Worm (Caenorhabditis elegans) whole organism, early embryonic: ENCODE data around the gene pqn-90.

Source experiments
- F13C5.2 ChIP-seq: sonication (generic microtip); optimal IDR thresholded peaks from 2 replicates; lab custom pipeline; 2017; ENCODE audit warnings: mild to moderate bottlenecking, missing genetic modification characterization, inconsistent platforms, missing compliant biosample characterization
- ama-1 ChIP-seq: fragments of 150-350 bp; optimal IDR thresholded peaks from 2 replicates; lab custom pipeline; 2014
- hmbx-1 ChIP-seq: sonication (generic microtip); optimal IDR thresholded peaks from 2 replicates; lab custom pipeline; 2016; ENCODE audit warnings: mild to moderate bottlenecking, missing genetic modification characterization, missing compliant biosample characterization
- scrt-1 ChIP-seq: fragments of 200-800 bp; sonication (Bioruptor generic); IDR thresholded peaks from 2 replicates; pipeline ENCODE4 v1.3.6; 2022; ENCODE audit warnings: missing genetic modification characterization, missing compliant biosample characterization
- tbx-37 ChIP-seq: fragments of 200-800 bp; sonication (Bioruptor generic); conservative IDR thresholded peaks from 2 replicates; pipeline ENCODE4 v1.3.6; 2022; ENCODE audit warnings: missing genetic modification reagents, missing genetic modification characterization, missing compliant biosample characterization
- tra-4 ChIP-seq: sonication (generic microtip); optimal IDR thresholded peaks from 2 replicates; lab custom pipeline; 2017; ENCODE audit warnings: missing genetic modification characterization, missing compliant biosample characterization

- TF ChIP-seq tra-4 (tag; lab: Kevin White, UChicago), result no peak
- TF ChIP-seq scrt-1 (GFP tag; lab: Robert Waterston, UW), result no peak
- TF ChIP-seq ama-1 (lab: Kevin White, UChicago), result no peak
- no peak for TF ChIP-seq F13C5.2 (tag; lab: Kevin White, UChicago)
- TF ChIP-seq tbx-37, result no peak
- TF ChIP-seq hmbx-1 (tag; lab: Kevin White, UChicago), result no peak
These were observed 11.1 kb upstream of the pqn-90 start, which contains the start of gene best-21 for ce11 chrIV:15302151-15302550.
